Fruit fly (Drosophila melanogaster) whole organism, embryonic: ENCODE results near the gene RhoGAP18B.

ENCODE experiments used
- CG13894 ChIP-seq: fragments of 200-800 bp; sonication (Bioruptor generic); optimal IDR thresholded peaks from 3 replicates; lab custom pipeline; 2018; ENCODE audit warnings: missing biosample characterization, mild to moderate bottlenecking, missing genetic modification characterization, moderate library complexity
- CG14667 ChIP-seq: fragments of 200-800 bp; sonication (Bioruptor generic); IDR thresholded peaks from 2 replicates; pipeline ENCODE4 v1.3.6; 2022; ENCODE audit warnings: missing biosample characterization, missing genetic modification characterization
- CG14710 ChIP-seq: fragments of 200-800 bp; sonication (Bioruptor generic); optimal IDR thresholded peaks from 3 replicates; lab custom pipeline; 2019; ENCODE audit warnings: missing biosample characterization, mild to moderate bottlenecking, missing genetic modification characterization, moderate library complexity
- CG15073 ChIP-seq: fragments of 200-800 bp; sonication (Bioruptor generic); optimal IDR thresholded peaks from 2 replicates; lab custom pipeline; 2016; ENCODE audit warnings: missing biosample characterization, missing genetic modification characterization
- CG17612 ChIP-seq: fragments of 200-800 bp; sonication (Bioruptor generic); IDR thresholded peaks from 2 replicates; pipeline ENCODE4 v1.3.6; 2022; ENCODE audit warnings: missing biosample characterization, missing genetic modification characterization
- CG18011 ChIP-seq: fragments of 200-800 bp; sonication (Bioruptor generic); optimal IDR thresholded peaks from 2 replicates; lab custom pipeline; 2017; ENCODE audit warnings: missing biosample characterization, missing genetic modification characterization, mild to moderate bottlenecking, moderate library complexity, missing genotype
- CG18619 ChIP-seq: fragments of 200-800 bp; sonication (Bioruptor generic); optimal IDR thresholded peaks from 3 replicates; lab custom pipeline; 2017; ENCODE audit warnings: missing biosample characterization, mild to moderate bottlenecking, missing genetic modification characterization
- CG2120 ChIP-seq: fragments of 200-800 bp; sonication (Bioruptor generic); optimal IDR thresholded peaks from 3 replicates; lab custom pipeline; 2016; ENCODE audit warnings: missing biosample characterization, missing genetic modification characterization
- CG33213 ChIP-seq: fragments of 200-800 bp; sonication (Bioruptor generic); optimal IDR thresholded peaks from 3 replicates; lab custom pipeline; 2016; ENCODE audit warnings: missing biosample characterization, missing genetic modification characterization
- CG43689 ChIP-seq: fragments of 200-800 bp; sonication (Bioruptor generic); IDR thresholded peaks from 2 replicates; pipeline ENCODE4 v1.3.6; 2022; ENCODE audit warnings: missing biosample characterization, missing genetic modification characterization
- CG9797 ChIP-seq: fragments of 200-800 bp; sonication (Bioruptor generic); optimal IDR thresholded peaks from 3 replicates; lab custom pipeline; 2018; ENCODE audit warnings: missing biosample characterization, mild to moderate bottlenecking, missing genetic modification characterization
- Dbx ChIP-seq: fragments of 200-800 bp; sonication (Bioruptor generic); IDR thresholded peaks from 3 replicates; pipeline ENCODE4 v1.3.6; 2022; ENCODE audit warnings: missing biosample characterization, missing genetic modification characterization
- Fer3 ChIP-seq: fragments of 200-800 bp; sonication (Bioruptor generic); optimal IDR thresholded peaks from 2 replicates; lab custom pipeline; 2018; ENCODE audit warnings: missing biosample characterization, mild to moderate bottlenecking, missing genetic modification characterization, moderate library complexity
- HmgD ChIP-seq: fragments of 200-800 bp; sonication (Bioruptor generic); optimal IDR thresholded peaks from 3 replicates; lab custom pipeline; 2016; ENCODE audit warnings: missing biosample characterization, missing genetic modification characterization
- Hmr ChIP-seq: fragments of 200-800 bp; sonication (Bioruptor generic); optimal IDR thresholded peaks from 3 replicates; lab custom pipeline; 2017; ENCODE audit warnings: mild to moderate bottlenecking, missing biosample characterization, missing genetic modification reagents, missing genetic modification characterization
- Hmx ChIP-seq: fragments of 200-800 bp; sonication (Bioruptor generic); optimal IDR thresholded peaks from 2 replicates; lab custom pipeline; 2016; ENCODE audit warnings: missing biosample characterization, missing genetic modification characterization
- Hsf ChIP-seq: fragments of 200-800 bp; sonication (Bioruptor generic); optimal IDR thresholded peaks from 3 replicates; lab custom pipeline; 2016; ENCODE audit warnings: missing biosample characterization, missing genetic modification characterization
- Med ChIP-seq: fragments of 200-800 bp; sonication (Bioruptor generic); peaks from one replicate; lab custom pipeline; 2016; ENCODE audit warnings: missing biosample characterization, missing genetic modification characterization, mild to moderate bottlenecking, inconsistent platforms, moderate library complexity
- Oaz ChIP-seq: fragments of 200-800 bp; sonication (Bioruptor generic); IDR thresholded peaks from 2 replicates; pipeline ENCODE4 v1.3.6; 2022; ENCODE audit warnings: missing biosample characterization, missing genetic modification characterization
- Rx ChIP-seq: fragments of 200-800 bp; sonication (Bioruptor generic); IDR thresholded peaks from 2 replicates; pipeline ENCODE4 v1.3.6; 2022; ENCODE audit warnings: missing biosample characterization, missing genetic modification characterization
- Sox100B ChIP-seq: fragments of 200-800 bp; sonication (Bioruptor generic); optimal IDR thresholded peaks from 3 replicates; lab custom pipeline; 2018; ENCODE audit warnings: missing biosample characterization, mild to moderate bottlenecking, missing genetic modification characterization
- Sox102F ChIP-seq: fragments of 200-800 bp; sonication (Bioruptor generic); optimal IDR thresholded peaks from 2 replicates; lab custom pipeline; 2018; ENCODE audit warnings: missing biosample characterization, mild to moderate bottlenecking, missing genetic modification characterization, moderate library complexity
- al ChIP-seq: fragments of 200-800 bp; sonication (Bioruptor generic); IDR thresholded peaks from 2 replicates; pipeline ENCODE4 v1.3.6; 2022; ENCODE audit warnings: missing biosample characterization, missing genetic modification characterization
- ara ChIP-seq: fragments of 200-800 bp; sonication (Bioruptor generic); IDR thresholded peaks from 2 replicates; pipeline ENCODE4 v1.3.6; 2022; ENCODE audit warnings: missing biosample characterization, missing genetic modification characterization
- croc ChIP-seq: fragments of 200-800 bp; sonication (Bioruptor generic); conservative IDR thresholded peaks from 3 replicates; pipeline ENCODE4 v1.3.6; 2022; ENCODE audit warnings: missing biosample characterization, missing genetic modification characterization
- crol ChIP-seq: fragments of 200-800 bp; sonication (Bioruptor generic); IDR thresholded peaks from 2 replicates; pipeline ENCODE4 v1.3.6; 2022; ENCODE audit warnings: missing biosample characterization, missing genetic modification characterization
- dati ChIP-seq: fragments of 200-800 bp; sonication (Bioruptor generic); IDR thresholded peaks from 2 replicates; pipeline ENCODE4 v1.3.6; 2022; ENCODE audit warnings: missing biosample characterization, missing genetic modification characterization
- dmrt99B ChIP-seq: fragments of 200-800 bp; sonication (Bioruptor generic); optimal IDR thresholded peaks from 2 replicates; lab custom pipeline; 2018; ENCODE audit warnings: missing biosample characterization, mild to moderate bottlenecking, missing genetic modification characterization, moderate library complexity
- fd3F ChIP-seq: fragments of 200-800 bp; sonication (Bioruptor generic); optimal IDR thresholded peaks from 2 replicates; lab custom pipeline; 2018; ENCODE audit warnings: missing biosample characterization, mild to moderate bottlenecking, missing genetic modification characterization, moderate library complexity
- fd64A ChIP-seq: fragments of 200-800 bp; sonication (Bioruptor generic); optimal IDR thresholded peaks from 3 replicates; lab custom pipeline; 2018; ENCODE audit warnings: missing biosample characterization, mild to moderate bottlenecking, missing genetic modification characterization
- fd96Cb ChIP-seq: fragments of 200-800 bp; sonication (Bioruptor generic); optimal IDR thresholded peaks from 2 replicates; lab custom pipeline; 2018; ENCODE audit warnings: missing biosample characterization, mild to moderate bottlenecking, missing genetic modification characterization, moderate library complexity
- fru ChIP-seq: fragments of >200 bp; optimal IDR thresholded peaks from 2 replicates; lab custom pipeline; 2017
- gem ChIP-seq: fragments of 200-800 bp; sonication (Bioruptor generic); optimal IDR thresholded peaks from 2 replicates; lab custom pipeline; 2019; ENCODE audit warnings: missing biosample characterization, mild to moderate bottlenecking, missing genetic modification characterization, moderate library complexity
- gsb-n ChIP-seq: fragments of 200-800 bp; sonication (Bioruptor generic); optimal IDR thresholded peaks from 3 replicates; lab custom pipeline; 2018; ENCODE audit warnings: missing biosample characterization, mild to moderate bottlenecking, missing genetic modification characterization
- lilli ChIP-seq: fragments of 200-800 bp; sonication (Bioruptor generic); optimal IDR thresholded peaks from 3 replicates; lab custom pipeline; 2016; ENCODE audit warnings: missing biosample characterization, missing genetic modification characterization
- mam ChIP-seq: fragments of 200-800 bp; sonication (Bioruptor generic); optimal IDR thresholded peaks from 3 replicates; lab custom pipeline; 2016; ENCODE audit warnings: missing biosample characterization, missing genetic modification characterization
- prd ChIP-seq, 3 experiments: fragments of >200 bp in 2 of 3; fragments of 200-800 bp in 1 of 3; sonication (Bioruptor generic) in 1 of 3; optimal IDR thresholded peaks in 2 of 3; IDR thresholded peaks in 1 of 3; 2 replicates in 2 of 3; 3 replicates in 1 of 3; pipeline versions ENCODE4 v1.3.6 to Lab custom; 2017 to 2022; ENCODE audit warnings: missing biosample characterization in 1 of 3, missing genetic modification characterization in 1 of 3
- pros ChIP-seq: fragments of 200-800 bp; sonication (Bioruptor generic); optimal IDR thresholded peaks from 3 replicates; lab custom pipeline; 2019; ENCODE audit warnings: missing biosample characterization, mild to moderate bottlenecking, missing genetic modification characterization, moderate library complexity
- pum ChIP-seq: fragments of 200-800 bp; sonication (Bioruptor generic); optimal IDR thresholded peaks from 2 replicates; lab custom pipeline; 2016; ENCODE audit warnings: missing biosample characterization, missing genetic modification characterization
- scrt ChIP-seq: fragments of 200-800 bp; sonication (Bioruptor generic); optimal IDR thresholded peaks from 2 replicates; lab custom pipeline; 2018; ENCODE audit warnings: missing biosample characterization, mild to moderate bottlenecking, missing genetic modification characterization, moderate library complexity
- sens ChIP-seq: fragments of 200-800 bp; sonication (Bioruptor generic); peaks from one replicate; lab custom pipeline; 2016; ENCODE audit warnings: missing biosample characterization, missing genetic modification characterization
- seq ChIP-seq: fragments of 200-800 bp; sonication (Bioruptor generic); IDR thresholded peaks from 2 replicates; pipeline ENCODE4 v1.3.6; 2022; ENCODE audit warnings: missing biosample characterization, missing genetic modification characterization
- shn ChIP-seq: fragments of 200-800 bp; sonication (Bioruptor generic); optimal IDR thresholded peaks from 3 replicates; lab custom pipeline; 2016; ENCODE audit warnings: missing biosample characterization, missing genetic modification characterization
- tx ChIP-seq: fragments of 200-800 bp; sonication (Bioruptor generic); optimal IDR thresholded peaks from 2 replicates; lab custom pipeline; 2016; ENCODE audit warnings: missing biosample characterization, missing genetic modification characterization
- vnd ChIP-seq: fragments of 200-800 bp; sonication (Bioruptor generic); IDR thresholded peaks from 3 replicates; pipeline ENCODE4 v1.3.6; 2022; ENCODE audit warnings: missing biosample characterization, missing genetic modification characterization; ENCODE audit not compliant: partially characterized antibody
- zfh2 ChIP-seq: fragments of 200-800 bp; sonication (Bioruptor generic); optimal IDR thresholded peaks from 2 replicates; lab custom pipeline; 2016; ENCODE audit warnings: missing biosample characterization, missing genetic modification characterization

Gene RhoGAP18B

DNA sequence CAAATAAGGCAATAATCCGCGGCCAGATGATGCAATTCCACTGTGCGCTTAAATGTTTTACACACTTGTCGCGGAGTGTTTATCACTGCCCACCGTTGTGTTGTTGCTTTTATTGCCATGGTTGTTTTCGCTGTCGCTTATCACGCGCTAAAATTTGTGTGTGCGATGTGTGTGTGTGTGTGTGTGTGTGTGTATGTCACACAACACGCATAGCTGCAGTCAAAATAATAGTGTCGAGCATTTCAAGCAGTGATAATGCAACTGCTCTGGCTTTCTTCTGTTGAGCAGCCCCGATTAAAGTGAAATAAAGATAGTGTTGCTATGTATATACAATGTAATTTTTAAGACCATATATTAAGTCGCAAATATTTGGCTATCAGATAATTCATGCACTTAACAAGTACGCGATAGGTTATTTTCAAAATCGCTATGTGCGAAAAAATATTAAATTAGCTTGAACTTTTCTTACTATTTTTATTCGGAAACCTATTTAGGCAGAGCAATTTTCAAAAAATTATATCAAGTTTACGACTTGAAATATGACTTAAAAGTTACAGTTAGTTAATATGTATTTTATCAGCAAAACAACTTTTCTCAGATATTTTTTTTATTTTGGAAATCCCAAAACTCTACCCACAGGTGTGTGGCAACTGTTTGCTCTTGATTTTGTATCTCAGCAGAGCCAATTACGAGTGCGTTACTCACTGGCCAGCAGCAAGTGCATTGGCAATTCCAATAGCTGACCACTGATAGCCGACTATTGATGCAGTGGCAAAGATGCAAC, 538 bp downstream of the RhoGAP18B start (continued):
- TF ChIP-seq dati (no peak), fd64A (GFP tag; lab: Kevin White, UChicago) (no peak), CG14710 (tag; lab: Kevin White, UChicago) (peak; percentile 8), CG17612 (GFP tag; lab: Robert Waterston, UW) (no peak), Fer3 (tag; lab: Kevin White, UChicago) (peak; percentile 10), sens (GFP tag; lab: Kevin White, UChicago) (peak; percentile 90)
- TF ChIP-seq, all 482 proteins: peak for 131

DNA sequence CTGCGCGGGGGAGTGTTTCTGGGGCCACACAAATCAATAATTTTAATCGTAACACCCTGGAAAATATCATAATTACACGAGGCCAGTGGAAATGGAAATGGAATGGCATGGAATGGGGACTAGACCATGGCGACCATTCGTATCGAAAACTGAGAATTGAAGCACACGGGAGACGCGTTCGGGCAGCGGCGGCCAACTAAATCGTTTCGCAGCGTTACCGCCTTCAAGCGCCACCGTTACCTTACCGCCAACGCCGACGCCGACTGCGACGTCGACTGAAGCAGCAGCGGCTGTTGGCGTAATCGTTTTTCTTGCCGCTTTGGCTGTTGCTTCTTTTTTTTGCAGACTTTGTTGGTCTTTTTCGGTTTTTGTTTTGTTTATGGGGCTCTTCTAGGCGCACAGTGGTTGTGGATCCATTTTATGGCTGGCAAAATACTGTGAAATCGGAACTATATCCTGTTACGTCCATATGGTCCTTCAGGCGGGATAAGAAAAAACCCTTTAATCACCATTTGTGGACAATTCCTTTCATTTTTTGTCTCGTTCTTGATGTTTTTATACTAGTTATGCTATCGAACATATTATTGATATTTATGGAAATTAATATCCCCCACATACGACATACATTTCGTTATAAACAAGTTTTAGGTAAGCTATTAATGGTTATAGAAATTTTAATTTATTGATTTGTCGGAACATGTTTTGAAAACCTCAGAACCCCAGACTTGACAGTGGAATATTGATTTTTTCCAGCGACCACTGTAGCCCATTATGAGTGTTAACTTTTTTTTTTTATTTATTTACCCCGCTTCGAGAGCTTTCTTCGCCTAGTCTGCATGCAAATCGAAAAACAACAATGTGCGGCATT, 1.5 kb downstream of the RhoGAP18B start:
- TF ChIP-seq HmgD (GFP tag; lab: Kevin White, UChicago) = no peak
- no peak for TF ChIP-seq CG9797 (GFP tag; lab: Kevin White, UChicago)
- no peak for TF ChIP-seq CG18011
- TF ChIP-seq tx = no peak
- TF ChIP-seq Sox100B (GFP tag; lab: Kevin White, UChicago) = peak; percentile 32
- TF ChIP-seq CG43689 (GFP tag; lab: Robert Waterston, UW) = no peak
- peak; percentile 6 for TF ChIP-seq CG13894 (tag; lab: Kevin White, UChicago)
- no peak for TF ChIP-seq CG15073 (GFP tag; lab: Kevin White, UChicago)
- TF ChIP-seq CG2120 (GFP tag; lab: Kevin White, UChicago) = peak; percentile 47
- no peak for TF ChIP-seq Oaz
- TF ChIP-seq dmrt99B (tag; lab: Kevin White, UChicago) = peak; percentile 50
- TF ChIP-seq zfh2 (GFP tag; lab: Kevin White, UChicago) = peak; percentile 17
- TF ChIP-seq Rx = no peak
- no peak for TF ChIP-seq fd3F (GFP tag; lab: Kevin White, UChicago)
- TF ChIP-seq seq (GFP tag; lab: Robert Waterston, UW) = peak; percentile 31; the same call in 1 of the 2 replicates
- peak; percentile 10 for TF ChIP-seq fd96Cb (tag; lab: Kevin White, UChicago)
- TF ChIP-seq crol (GFP tag; lab: Robert Waterston, UW) = peak; percentile 52; the same call in 1 of the 2 replicates
- TF ChIP-seq scrt = no peak
- 0 out of 2 replicates have a peak, but pooled peaks have one; percentile 5 for TF ChIP-seq al (GFP tag; lab: Robert Waterston, UW)
- TF ChIP-seq CG14667 (GFP tag; lab: Robert Waterston, UW) = peak; percentile 35; the same call in 1 of the 2 replicates
- no peak for TF ChIP-seq pros (GFP tag; lab: Kevin White, UChicago)
- no peak for TF ChIP-seq prd (optimal IDR thresholded peaks at IDR 0.05; lab: Kevin White, UChicago)
- peak; percentile 46; the same call in 2 of the 3 replicates for TF ChIP-seq prd (GFP tag; IDR thresholded peaks at IDR 0.05; lab: Robert Waterston, UW)
- TF ChIP-seq Hmx (GFP tag; lab: Kevin White, UChicago) = no peak
- TF ChIP-seq croc = no peak
- TF ChIP-seq mam (GFP tag; lab: Kevin White, UChicago) = peak; percentile 16
- TF ChIP-seq Med (GFP tag; lab: Kevin White, UChicago) = peak; percentile 84
- peak; percentile 17 for TF ChIP-seq lilli (GFP tag; lab: Kevin White, UChicago)
- TF ChIP-seq vnd = no peak
- peak; percentile 32 for TF ChIP-seq Sox102F (GFP tag; lab: Kevin White, UChicago)
- no peak for TF ChIP-seq gsb-n
- TF ChIP-seq fru (lab: Kevin White, UChicago) = no peak
- TF ChIP-seq CG33213 (GFP tag; lab: Kevin White, UChicago) = no peak
- no peak for TF ChIP-seq pum (GFP tag; lab: Kevin White, UChicago)
- TF ChIP-seq CG18619 (GFP tag; lab: Kevin White, UChicago) = peak; percentile 40
- peak; percentile 20 for TF ChIP-seq Hmr (GFP tag; lab: Kevin White, UChicago)
- TF ChIP-seq Dbx = no peak
- peak; percentile 37 for TF ChIP-seq gem
- no peak for TF ChIP-seq shn
- no peak for TF ChIP-seq Hsf
- TF ChIP-seq ara = 0 out of 2 replicates have a peak, but pooled peaks have one; percentile 12
